Fruit fly (Drosophila melanogaster) whole organism, embryonic: Measurements from ENCODE around the gene Sqor.

Experiments
- BEAF-32 ChIP-seq: fragments of 200-800 bp; sonication (Bioruptor generic); optimal IDR thresholded peaks from 3 replicates; lab custom pipeline; 2017; ENCODE audit warnings: missing biosample characterization, missing genetic modification characterization, mild to moderate bottlenecking, moderate library complexity, missing genetic modification reagents
- CG10321 ChIP-seq: fragments of 200-800 bp; sonication (Bioruptor generic); IDR thresholded peaks from 2 replicates; pipeline ENCODE4 v1.3.6; 2022; ENCODE audit warnings: missing biosample characterization, missing genetic modification characterization
- CG12104 ChIP-seq: fragments of 200-800 bp; sonication (Bioruptor generic); optimal IDR thresholded peaks from 3 replicates; lab custom pipeline; 2016; ENCODE audit warnings: missing biosample characterization, missing genetic modification characterization
- CG12155 ChIP-seq: fragments of 200-800 bp; sonication (Bioruptor generic); optimal IDR thresholded peaks from 3 replicates; lab custom pipeline; 2016; ENCODE audit warnings: missing biosample characterization, missing genetic modification characterization
- CG12391 ChIP-seq: fragments of 200-800 bp; sonication (Bioruptor generic); optimal IDR thresholded peaks from 3 replicates; lab custom pipeline; 2018; ENCODE audit warnings: missing biosample characterization, mild to moderate bottlenecking, missing genetic modification characterization, moderate library complexity
- CG14441 ChIP-seq: fragments of 200-800 bp; sonication (Bioruptor generic); IDR thresholded peaks from 2 replicates; pipeline ENCODE4 v1.3.6; 2022; ENCODE audit warnings: missing biosample characterization, missing genetic modification characterization
- CG15269 ChIP-seq: fragments of 200-800 bp; sonication (Bioruptor generic); optimal IDR thresholded peaks from 2 replicates; lab custom pipeline; 2018; ENCODE audit warnings: missing biosample characterization, mild to moderate bottlenecking, missing genetic modification characterization, moderate library complexity
- CG1602 ChIP-seq: fragments of 200-800 bp; sonication (Bioruptor generic); optimal IDR thresholded peaks from 3 replicates; lab custom pipeline; 2016; ENCODE audit warnings: missing biosample characterization, missing genetic modification characterization
- CG1647 ChIP-seq: fragments of 200-800 bp; sonication (Bioruptor generic); optimal IDR thresholded peaks from 3 replicates; lab custom pipeline; 2016; ENCODE audit warnings: missing biosample characterization, missing genetic modification characterization
- CG17912 ChIP-seq: fragments of 200-800 bp; sonication (Bioruptor generic); optimal IDR thresholded peaks from 2 replicates; lab custom pipeline; 2018; ENCODE audit warnings: missing biosample characterization, mild to moderate bottlenecking, missing genetic modification characterization
- CG1792 ChIP-seq: fragments of 200-800 bp; sonication (Bioruptor generic); optimal IDR thresholded peaks from 2 replicates; lab custom pipeline; 2016; ENCODE audit warnings: missing biosample characterization, missing genetic modification characterization
- CG18011 ChIP-seq: fragments of 200-800 bp; sonication (Bioruptor generic); optimal IDR thresholded peaks from 2 replicates; lab custom pipeline; 2017; ENCODE audit warnings: missing biosample characterization, missing genetic modification characterization, mild to moderate bottlenecking, moderate library complexity, missing genotype
- CG2202 ChIP-seq: fragments of 200-800 bp; sonication (Bioruptor generic); optimal IDR thresholded peaks from 2 replicates; lab custom pipeline; 2018; ENCODE audit warnings: missing biosample characterization, mild to moderate bottlenecking, missing genetic modification characterization
- CG32767 ChIP-seq: fragments of 200-800 bp; sonication (Bioruptor generic); IDR thresholded peaks from 2 replicates; pipeline ENCODE4 v1.3.6; 2022; ENCODE audit warnings: missing biosample characterization, missing genetic modification characterization
- CG33557 ChIP-seq: fragments of 200-800 bp; sonication (Bioruptor generic); optimal IDR thresholded peaks from 2 replicates; lab custom pipeline; 2019; ENCODE audit warnings: missing biosample characterization, mild to moderate bottlenecking, missing genetic modification characterization, moderate library complexity
- CG4820 ChIP-seq: fragments of 200-800 bp; sonication (Bioruptor generic); optimal IDR thresholded peaks from 3 replicates; lab custom pipeline; 2016; ENCODE audit warnings: missing biosample characterization, missing genetic modification characterization
- CG5180 ChIP-seq: fragments of 200-800 bp; sonication (Bioruptor generic); optimal IDR thresholded peaks from 3 replicates; lab custom pipeline; 2017; ENCODE audit warnings: missing biosample characterization, missing genetic modification characterization, mild to moderate bottlenecking, moderate library complexity, missing genetic modification reagents
- CG6272 ChIP-seq: fragments of 200-800 bp; sonication (Bioruptor generic); IDR thresholded peaks from 2 replicates; pipeline ENCODE4 v1.3.6; 2022; ENCODE audit warnings: missing biosample characterization, missing genetic modification characterization
- CG6791 ChIP-seq: fragments of 200-800 bp; sonication (Bioruptor generic); IDR thresholded peaks from 3 replicates; pipeline ENCODE4 v1.3.6; 2022; ENCODE audit warnings: missing biosample characterization, missing genetic modification characterization; ENCODE audit not compliant: partially characterized antibody
- CG8478 ChIP-seq: fragments of >200 bp; optimal IDR thresholded peaks from 2 replicates; lab custom pipeline; 2018
- CG9215 ChIP-seq: fragments of 200-800 bp; sonication (Bioruptor generic); IDR thresholded peaks from 2 replicates; pipeline ENCODE4 v1.3.6; 2022; ENCODE audit warnings: missing biosample characterization, missing genetic modification characterization
- CG9727 ChIP-seq: fragments of 200-800 bp; sonication (Bioruptor generic); optimal IDR thresholded peaks from 3 replicates; lab custom pipeline; 2017; ENCODE audit warnings: missing biosample characterization, mild to moderate bottlenecking, missing genetic modification characterization
- Doc3 ChIP-seq: fragments of 200-800 bp; sonication (Bioruptor generic); IDR thresholded peaks from 3 replicates; pipeline ENCODE4 v1.3.6; 2022; ENCODE audit warnings: missing biosample characterization, missing genetic modification characterization; ENCODE audit not compliant: partially characterized antibody
- E2f2 ChIP-seq: fragments of 200-800 bp; sonication (Bioruptor generic); IDR thresholded peaks from 2 replicates; pipeline ENCODE4 v1.3.6; 2022; ENCODE audit warnings: missing biosample characterization, missing genetic modification characterization
- HLH3B ChIP-seq: fragments of 200-800 bp; sonication (Bioruptor generic); IDR thresholded peaks from 2 replicates; pipeline ENCODE4 v1.3.6; 2022; ENCODE audit warnings: missing biosample characterization, missing genetic modification characterization
- MESR4 ChIP-seq: fragments of 200-800 bp; sonication (Bioruptor generic); optimal IDR thresholded peaks from 2 replicates; lab custom pipeline; 2018; ENCODE audit warnings: missing biosample characterization, mild to moderate bottlenecking, missing genetic modification characterization, moderate library complexity
- NFAT ChIP-seq: fragments of 200-800 bp; sonication (Bioruptor generic); IDR thresholded peaks from 2 replicates; pipeline ENCODE4 v1.3.6; 2022; ENCODE audit warnings: missing biosample characterization, missing genetic modification characterization
- Oli ChIP-seq: fragments of 200-800 bp; sonication (Bioruptor generic); optimal IDR thresholded peaks from 2 replicates; lab custom pipeline; 2018; ENCODE audit warnings: missing biosample characterization, mild to moderate bottlenecking, missing genetic modification characterization, moderate library complexity
- Scr ChIP-seq: fragments of 200-800 bp; sonication (Bioruptor generic); IDR thresholded peaks from 2 replicates; pipeline ENCODE4 v1.3.6; 2022; ENCODE audit warnings: missing biosample characterization, missing genetic modification characterization; ENCODE audit not compliant: partially characterized antibody
- YL-1 ChIP-seq: fragments of 200-800 bp; sonication (Bioruptor generic); optimal IDR thresholded peaks from 3 replicates; lab custom pipeline; 2017; ENCODE audit warnings: missing biosample characterization, mild to moderate bottlenecking, missing genetic modification characterization
- ara ChIP-seq: fragments of 200-800 bp; sonication (Bioruptor generic); IDR thresholded peaks from 2 replicates; pipeline ENCODE4 v1.3.6; 2022; ENCODE audit warnings: missing biosample characterization, missing genetic modification characterization
- ase ChIP-seq: fragments of 200-800 bp; sonication (Bioruptor generic); IDR thresholded peaks from 3 replicates; pipeline ENCODE4 v1.3.6; 2022; ENCODE audit warnings: missing biosample characterization, missing genetic modification characterization
- bsh ChIP-seq, 2 experiments: fragments of 200-800 bp; sonication (Bioruptor generic); optimal IDR thresholded peaks; 2 replicates each; lab custom pipeline; 2017 to 2018; ENCODE audit warnings: mild to moderate bottlenecking in 2 of 2, missing biosample characterization in 2 of 2, missing genetic modification characterization in 2 of 2, moderate library complexity in 1 of 2
- caup ChIP-seq: fragments of 200-800 bp; sonication (Bioruptor generic); optimal IDR thresholded peaks from 3 replicates; lab custom pipeline; 2017; ENCODE audit warnings: missing biosample characterization, mild to moderate bottlenecking, missing genetic modification characterization, moderate library complexity; ENCODE audit not compliant: severe bottlenecking
- dpn ChIP-seq, 2 experiments: fragments of 200-800 bp; sonication (Bioruptor generic); optimal IDR thresholded peaks; 3 replicates each; lab custom pipeline; 2016; ENCODE audit warnings: missing biosample characterization in 2 of 2, missing genetic modification characterization in 2 of 2
- esg ChIP-seq: fragments of 200-800 bp; sonication (Bioruptor generic); conservative IDR thresholded peaks from 2 replicates; pipeline ENCODE4 v1.3.6; 2022; ENCODE audit warnings: missing biosample characterization, missing genetic modification characterization
- gem ChIP-seq: fragments of 200-800 bp; sonication (Bioruptor generic); optimal IDR thresholded peaks from 2 replicates; lab custom pipeline; 2019; ENCODE audit warnings: missing biosample characterization, mild to moderate bottlenecking, missing genetic modification characterization, moderate library complexity
- gfzf ChIP-seq: fragments of 200-800 bp; sonication (Bioruptor generic); optimal IDR thresholded peaks from 2 replicates; lab custom pipeline; 2016; ENCODE audit warnings: missing biosample characterization, mild to moderate bottlenecking, missing genetic modification characterization, moderate library complexity
- gro ChIP-seq: fragments of 200-800 bp; sonication (Bioruptor generic); optimal IDR thresholded peaks from 2 replicates; lab custom pipeline; 2016; ENCODE audit warnings: missing biosample characterization, missing genetic modification characterization
- lilli ChIP-seq: fragments of 200-800 bp; sonication (Bioruptor generic); optimal IDR thresholded peaks from 3 replicates; lab custom pipeline; 2016; ENCODE audit warnings: missing biosample characterization, missing genetic modification characterization
- pan ChIP-seq, 4 experiments: fragments of >200 bp in 3 of 4; fragments of 200-800 bp in 1 of 4; sonication (Bioruptor generic) in 1 of 4; optimal IDR thresholded peaks in 3 of 4; IDR thresholded peaks in 1 of 4; 2 replicates each; pipeline versions ENCODE4 v1.3.6 to Lab custom; 2017 to 2022; ENCODE audit warnings: missing biosample characterization in 2 of 4, missing genetic modification characterization in 2 of 4, mixed read lengths in 1 of 4
- sna ChIP-seq: fragments of 200-800 bp; sonication (Bioruptor generic); IDR thresholded peaks from 2 replicates; pipeline ENCODE4 v1.3.6; 2022; ENCODE audit warnings: missing biosample characterization, missing genetic modification characterization; ENCODE audit not compliant: partially characterized antibody
- ssp ChIP-seq: fragments of 200-800 bp; sonication (Bioruptor generic); IDR thresholded peaks from 2 replicates; pipeline ENCODE4 v1.3.6; 2022; ENCODE audit warnings: missing biosample characterization, missing genetic modification characterization
- trem ChIP-seq: fragments of 200-800 bp; optimal IDR thresholded peaks from 3 replicates; lab custom pipeline; 2019; ENCODE audit warnings: missing biosample characterization, mild to moderate bottlenecking, missing genetic modification characterization, moderate library complexity
- usp ChIP-seq: fragments of >200 bp; optimal IDR thresholded peaks from 2 replicates; lab custom pipeline; 2017; ENCODE audit warnings: missing biosample characterization, missing genetic modification characterization
- zfh2 ChIP-seq: fragments of 200-800 bp; sonication (Bioruptor generic); optimal IDR thresholded peaks from 2 replicates; lab custom pipeline; 2016; ENCODE audit warnings: missing biosample characterization, missing genetic modification characterization

Sqor gene

DNA sequence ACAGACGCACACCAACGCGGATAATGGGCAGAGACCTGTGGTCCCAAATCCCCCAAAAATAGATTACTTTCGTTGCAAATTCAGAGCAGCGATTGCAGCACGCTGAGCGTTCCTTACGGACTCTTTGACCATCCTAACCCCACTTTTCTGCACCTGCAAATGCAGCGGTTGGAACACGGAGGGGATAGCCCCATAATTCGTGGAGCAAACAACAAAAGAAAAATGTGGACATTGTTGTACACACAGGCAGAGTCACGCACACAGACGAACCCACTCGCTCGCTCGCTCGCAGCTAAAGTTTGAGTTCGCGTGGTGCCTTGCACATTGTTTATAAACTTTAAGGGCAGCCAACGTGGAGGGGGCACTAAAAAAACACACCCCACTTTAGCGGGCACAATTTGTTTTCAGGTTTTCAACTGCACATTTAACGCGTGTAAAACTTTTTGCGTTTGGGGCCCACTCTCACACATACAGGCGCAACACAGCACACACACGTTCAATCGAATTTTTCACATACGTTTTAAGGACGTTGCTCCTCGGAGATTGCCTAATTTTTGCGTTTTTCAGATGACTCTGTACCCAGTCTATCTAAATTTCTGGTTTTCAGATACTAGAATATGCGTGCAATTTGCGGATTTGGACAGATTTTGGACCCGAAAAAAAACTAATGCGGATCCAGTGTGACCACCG is 13.8 kb downstream of the Sqor start (continued):
- TF ChIP-seq gro (GFP tag; lab: Kevin White, UChicago) (no peak), dpn (GFP tag; optimal IDR thresholded peaks at IDR 0.05; lab: Kevin White, UChicago) (no peak), pan (optimal IDR thresholded peaks at IDR 0.05; lab: Kevin White, UChicago) (no peak), pan (GFP tag; optimal IDR thresholded peaks at IDR 0.05 in 1 of 2, IDR thresholded peaks at IDR 0.05 in 1 of 2) (peak in 1 of 2 experiments; percentile 25), MESR4 (GFP tag; lab: Kevin White, UChicago) (peak; percentile 78), CG5180 (GFP tag; lab: Kevin White, UChicago) (peak; percentile 4), CG8478 (lab: Kevin White, UChicago) (peak; percentile 10), YL-1 (GFP tag; lab: Kevin White, UChicago) (peak; percentile 30), CG12155 (GFP tag; lab: Kevin White, UChicago) (no peak), CG32767 (GFP tag; lab: Robert Waterston, UW) (peak; percentile 57; the same call in 1 of the 2 replicates), bsh (GFP tag; optimal IDR thresholded peaks at IDR 0.05; lab: Kevin White, UChicago) (no peak), sna (0 out of 2 replicates have a peak, but pooled peaks have one; percentile 18), CG2202 (tag; lab: Kevin White, UChicago) (no peak), BEAF-32 (GFP tag; lab: Kevin White, UChicago) (no peak), gfzf (GFP tag; lab: Kevin White, UChicago) (no peak)

DNA sequence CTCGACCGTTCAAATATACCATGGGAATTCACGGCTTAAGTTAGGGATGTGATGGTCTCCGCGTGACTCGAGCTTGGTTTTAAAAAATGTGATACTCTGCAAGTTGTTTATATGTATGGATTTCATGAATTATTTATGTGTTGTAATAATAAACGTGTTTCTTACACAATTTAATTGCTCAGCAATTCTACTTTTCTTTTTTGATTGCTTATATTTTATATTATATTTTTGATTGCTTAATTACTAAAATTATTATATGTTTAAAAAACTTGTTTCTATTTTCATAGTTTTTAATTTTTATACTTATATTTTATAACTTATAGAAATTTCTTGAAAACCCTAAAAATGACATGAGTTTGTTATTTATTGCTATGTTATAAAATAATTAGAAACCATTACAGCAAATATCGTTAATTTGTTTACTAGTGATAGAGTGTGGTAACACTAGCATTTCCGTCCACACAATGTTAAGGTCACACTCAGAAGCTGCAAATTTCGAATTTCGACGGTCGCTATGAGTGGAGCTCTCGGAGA is 14.4 kb downstream of the Sqor start, which contains the start of the genes ago and CG1265:
Gene ago (minus strand): TSS at position 6 of the 534 bp plus-strand sequence.
Gene CG1265 (plus strand): TSS at position 476 of the 534 bp plus-strand sequence.
- no peak for TF ChIP-seq CG1792 (GFP tag; lab: Kevin White, UChicago)
- TF ChIP-seq CG1647 (GFP tag; lab: Kevin White, UChicago) = no peak
- TF ChIP-seq CG14441 (GFP tag; lab: Robert Waterston, UW) = peak; percentile 39; the same call in 1 of the 2 replicates
- TF ChIP-seq CG9727 (GFP tag; lab: Kevin White, UChicago) = peak; percentile 53
- TF ChIP-seq CG6272 (GFP tag; lab: Robert Waterston, UW) = no peak; the same call in 1 of the 2 replicates
- TF ChIP-seq E2f2 (GFP tag; lab: Robert Waterston, UW) = peak; percentile 66
- TF ChIP-seq trem (tag; lab: Kevin White, UChicago) = peak; percentile 36
- peak; percentile 60 for TF ChIP-seq CG6791 (GFP tag; lab: Robert Waterston, UW)
- peak; percentile 8 for TF ChIP-seq zfh2 (GFP tag; lab: Kevin White, UChicago)
- TF ChIP-seq lilli (GFP tag; lab: Kevin White, UChicago) = peak; percentile 50
- TF ChIP-seq ssp (GFP tag; lab: Robert Waterston, UW) = no peak
- TF ChIP-seq ase (GFP tag; lab: Robert Waterston, UW) = no peak
- TF ChIP-seq CG9215 (GFP tag; lab: Robert Waterston, UW) = peak; percentile 46
- no peak for TF ChIP-seq usp (GFP tag; lab: Kevin White, UChicago)
- peak; percentile 74 for TF ChIP-seq gem
- no peak for TF ChIP-seq CG10321 (GFP tag; lab: Robert Waterston, UW)
- peak; percentile 34 for TF ChIP-seq CG1602
- peak; percentile 10 for TF ChIP-seq caup
- peak; percentile 52 for TF ChIP-seq CG15269 (tag; lab: Kevin White, UChicago)
- TF ChIP-seq esg = 0 out of 2 replicates have a peak, but pooled peaks have one; percentile 7
- peak; percentile 54 for TF ChIP-seq CG12391 (tag; lab: Kevin White, UChicago)
- TF ChIP-seq gfzf (GFP tag; lab: Kevin White, UChicago) = peak; percentile 73
- peak; percentile 72 for TF ChIP-seq CG17912 (GFP tag; lab: Kevin White, UChicago)
- 0 out of 3 replicates have a peak, but pooled peaks have one; percentile 9 for TF ChIP-seq Doc3
- TF ChIP-seq CG18011 = no peak
- TF ChIP-seq ara (GFP tag; lab: Robert Waterston, UW) = 0 out of 2 replicates have a peak, but pooled peaks have one; percentile 31
- TF ChIP-seq CG4820 (GFP tag; lab: Kevin White, UChicago) = no peak
- TF ChIP-seq Scr = peak; percentile 54
- TF ChIP-seq CG33557 = peak; percentile 45
- peak; percentile 54 for TF ChIP-seq CG12104 (GFP tag; lab: Kevin White, UChicago)
- peak; percentile 31 for TF ChIP-seq Oli
- TF ChIP-seq HLH3B (GFP tag; lab: Robert Waterston, UW) = no peak; the same call in 1 of the 2 replicates
- TF ChIP-seq NFAT (GFP tag; lab: Robert Waterston, UW) = peak; percentile 82
